Worm (Caenorhabditis elegans) whole organism, mixed stage, embryonic: ENCODE data around the gene Y41D4B.17.

ENCODE experiments used
- M03D4.4 ChIP-seq: sonication (generic microtip); optimal IDR thresholded peaks from 2 replicates; lab custom pipeline; 2017; ENCODE audit warnings: mild to moderate bottlenecking, missing genetic modification characterization, missing compliant biosample characterization
- blmp-1 ChIP-seq: fragments of 150-350 bp; optimal IDR thresholded peaks from 2 replicates; lab custom pipeline; 2014; ENCODE audit warnings: missing biosample characterization, missing genetic modification characterization
- ceh-43 ChIP-seq: fragments of 200-800 bp; sonication (Bioruptor generic); optimal IDR thresholded peaks from 2 replicates; lab custom pipeline; 2018; ENCODE audit warnings: mild to moderate bottlenecking, missing genetic modification characterization, moderate library complexity, missing compliant biosample characterization
- ceh-83 ChIP-seq: fragments of 200-800 bp; sonication (Bioruptor generic); optimal IDR thresholded peaks from 2 replicates; lab custom pipeline; 2018; ENCODE audit warnings: mild to moderate bottlenecking, missing genetic modification characterization, missing compliant biosample characterization
- ces-1 ChIP-seq: fragments of 150-350 bp; optimal IDR thresholded peaks from 2 replicates; lab custom pipeline; 2014; ENCODE audit warnings: missing biosample characterization, missing genetic modification reagents, missing genetic modification characterization
- cnd-1 ChIP-seq: fragments of 200-800 bp; sonication (Bioruptor generic); optimal IDR thresholded peaks from 2 replicates; lab custom pipeline; 2018; ENCODE audit warnings: mild to moderate bottlenecking, missing genetic modification characterization, missing compliant biosample characterization
- drap-1 ChIP-seq: fragments of 200-800 bp; sonication (Bioruptor generic); optimal IDR thresholded peaks from 3 replicates; lab custom pipeline; 2018; ENCODE audit warnings: mild to moderate bottlenecking, missing genetic modification characterization, missing compliant biosample characterization
- elt-1 ChIP-seq: sonication (generic microtip); optimal IDR thresholded peaks from 2 replicates; lab custom pipeline; 2017; ENCODE audit warnings: missing genetic modification characterization, mild to moderate bottlenecking, missing compliant biosample characterization, antibody characterized with exemption, moderate library complexity, borderline replicate concordance; ENCODE audit not compliant: insufficient read depth
- elt-3 ChIP-seq: fragments of 150-350 bp; optimal IDR thresholded peaks from 2 replicates; lab custom pipeline; 2014; ENCODE audit warnings: missing biosample characterization, missing genetic modification characterization
- flh-1 ChIP-seq: fragments of 200-800 bp; sonication (Bioruptor generic); optimal IDR thresholded peaks from 2 replicates; lab custom pipeline; 2018; ENCODE audit warnings: mild to moderate bottlenecking, missing genetic modification characterization, moderate library complexity, missing compliant biosample characterization
- ham-2 ChIP-seq: fragments of 200-800 bp; sonication (Bioruptor generic); optimal IDR thresholded peaks from 2 replicates; lab custom pipeline; 2018; ENCODE audit warnings: mild to moderate bottlenecking, missing genetic modification characterization, missing compliant biosample characterization
- hlh-1 ChIP-seq: fragments of 150-350 bp; optimal IDR thresholded peaks from 2 replicates; lab custom pipeline; 2014; ENCODE audit warnings: missing biosample characterization, missing genetic modification reagents, missing genetic modification characterization
- lin-13 ChIP-seq: fragments of 150-350 bp; optimal IDR thresholded peaks from 2 replicates; lab custom pipeline; 2014; ENCODE audit warnings: missing biosample characterization, missing genetic modification characterization
- lin-32 ChIP-seq: fragments of 200-800 bp; sonication (Bioruptor generic); optimal IDR thresholded peaks from 2 replicates; lab custom pipeline; 2018; ENCODE audit warnings: mild to moderate bottlenecking, missing genetic modification characterization, missing compliant biosample characterization
- lsy-2 ChIP-seq: fragments of 150-350 bp; optimal IDR thresholded peaks from 2 replicates; lab custom pipeline; 2014; ENCODE audit warnings: missing biosample characterization, missing genetic modification characterization
- mab-5 ChIP-seq: fragments of 150-350 bp; optimal IDR thresholded peaks from 2 replicates; lab custom pipeline; 2014; ENCODE audit warnings: missing biosample characterization, missing genetic modification characterization
- mep-1 ChIP-seq: fragments of 150-350 bp; optimal IDR thresholded peaks from 2 replicates; lab custom pipeline; 2017; ENCODE audit warnings: missing biosample characterization, missing genetic modification reagents, missing genetic modification characterization, inconsistent platforms
- mls-2 ChIP-seq: sonication (generic microtip); optimal IDR thresholded peaks from 2 replicates; lab custom pipeline; 2016; ENCODE audit warnings: mild to moderate bottlenecking, missing genetic modification characterization, moderate library complexity, missing compliant biosample characterization
- nhr-12 ChIP-seq: fragments of 150-350 bp; optimal IDR thresholded peaks from 2 replicates; lab custom pipeline; 2014; ENCODE audit warnings: missing biosample characterization, missing genetic modification characterization
- nhr-237 ChIP-seq: fragments of 150-350 bp; optimal IDR thresholded peaks from 2 replicates; lab custom pipeline; 2014; ENCODE audit warnings: missing biosample characterization, missing genetic modification characterization
- nhr-28 ChIP-seq: fragments of 150-350 bp; optimal IDR thresholded peaks from 2 replicates; lab custom pipeline; 2014; ENCODE audit warnings: missing biosample characterization, missing genetic modification characterization
- nhr-76 ChIP-seq: sonication (generic microtip); optimal IDR thresholded peaks from 2 replicates; lab custom pipeline; 2017; ENCODE audit warnings: missing biosample characterization, missing genetic modification characterization
- pha-4 ChIP-seq: fragments of 150-350 bp; optimal IDR thresholded peaks from 2 replicates; lab custom pipeline; 2018; ENCODE audit warnings: missing biosample characterization, missing genetic modification reagents, missing genetic modification characterization
- sem-2 ChIP-seq: fragments of 200-800 bp; sonication (Bioruptor generic); optimal IDR thresholded peaks from 2 replicates; lab custom pipeline; 2018; ENCODE audit warnings: mild to moderate bottlenecking, missing genetic modification characterization, missing compliant biosample characterization
- snpc-4 ChIP-seq: fragments of 150-350 bp; optimal IDR thresholded peaks from 2 replicates; lab custom pipeline; 2014; ENCODE audit warnings: missing biosample characterization, missing genetic modification characterization
- sptf-1 ChIP-seq: sonication (generic microtip); optimal IDR thresholded peaks from 2 replicates; lab custom pipeline; 2017; ENCODE audit warnings: mild to moderate bottlenecking, missing genetic modification characterization, moderate library complexity, missing compliant biosample characterization
- tbx-8 ChIP-seq: fragments of 200-800 bp; sonication (Bioruptor generic); optimal IDR thresholded peaks from 2 replicates; lab custom pipeline; 2018; ENCODE audit warnings: mild to moderate bottlenecking, missing genetic modification characterization, moderate library complexity, missing compliant biosample characterization
- unc-120 ChIP-seq: sonication (generic microtip); optimal IDR thresholded peaks from 2 replicates; lab custom pipeline; 2017; ENCODE audit warnings: missing genetic modification characterization, missing compliant biosample characterization; ENCODE audit not compliant: poor library complexity, severe bottlenecking
- unc-62 ChIP-seq: fragments of 150-350 bp; optimal IDR thresholded peaks from 2 replicates; lab custom pipeline; 2014; ENCODE audit warnings: missing biosample characterization, missing genetic modification reagents, missing genetic modification characterization
- zip-8 ChIP-seq: fragments of 150-350 bp; optimal IDR thresholded peaks from 2 replicates; lab custom pipeline; 2014; ENCODE audit warnings: missing biosample characterization, missing genetic modification characterization
- ztf-11 ChIP-seq: fragments of 150-350 bp; optimal IDR thresholded peaks from 2 replicates; lab custom pipeline; 2014; ENCODE audit warnings: missing biosample characterization, missing genetic modification characterization

The Y41D4B.17 gene

DNA sequence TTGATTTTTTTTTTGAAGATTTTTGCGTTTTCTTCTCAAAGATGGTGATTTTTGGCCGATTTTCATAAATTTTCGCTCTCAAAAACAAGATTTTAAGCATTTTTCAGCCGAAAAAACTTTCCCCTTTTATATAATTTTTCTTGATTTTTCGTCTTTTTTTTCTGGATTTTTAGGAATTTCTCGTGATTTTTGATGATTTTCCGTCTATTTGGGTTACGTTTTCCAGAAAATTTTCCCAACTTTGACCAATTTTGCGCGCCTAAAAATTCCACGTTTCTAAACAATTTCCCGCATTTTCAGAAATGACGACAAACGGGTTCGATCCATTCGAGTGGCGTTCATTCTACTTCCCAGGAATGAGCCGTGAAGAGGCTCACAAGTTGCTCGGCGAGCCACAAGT, 37.1 kb downstream of the Y41D4B.17 start, which contains the start of gene ced-2:
Gene ced-2, plus strand, starts transcription at position 301 of the 400 bp plus-strand sequence.
- TF ChIP-seq mep-1 (no peak), sptf-1 (tag; lab: Kevin White, UChicago) (no peak), snpc-4 (tag; lab: Kevin White, UChicago) (no peak), tbx-8 (GFP tag; lab: Kevin White, UChicago) (no peak), sem-2 (GFP tag; lab: Kevin White, UChicago) (no peak), ham-2 (GFP tag; lab: Kevin White, UChicago) (no peak), blmp-1 (no peak), zip-8 (tag; lab: Kevin White, UChicago) (no peak), unc-120 (tag; lab: Kevin White, UChicago) (no peak), mls-2 (tag; lab: Kevin White, UChicago) (no peak)

ce11 chrIV:1600784-1601183, 40.9 kb downstream of the Y41D4B.17 start:
- TF ChIP-seq nhr-28 (tag; lab: Kevin White, UChicago), result no peak
- TF ChIP-seq pha-4 (tag; lab: Kevin White, UChicago), result no peak
- no peak for TF ChIP-seq nhr-12 (tag; lab: Kevin White, UChicago)
- no peak for TF ChIP-seq unc-120 (tag; lab: Kevin White, UChicago)
- no peak for TF ChIP-seq sptf-1 (tag; lab: Kevin White, UChicago)
- no peak for TF ChIP-seq lin-13 (tag; lab: Kevin White, UChicago)
- TF ChIP-seq M03D4.4, result no peak
- no peak for TF ChIP-seq lin-32 (GFP tag; lab: Kevin White, UChicago)
- no peak for TF ChIP-seq ham-2 (GFP tag; lab: Kevin White, UChicago)
- TF ChIP-seq, all 35 proteins: peak for 0

DNA sequence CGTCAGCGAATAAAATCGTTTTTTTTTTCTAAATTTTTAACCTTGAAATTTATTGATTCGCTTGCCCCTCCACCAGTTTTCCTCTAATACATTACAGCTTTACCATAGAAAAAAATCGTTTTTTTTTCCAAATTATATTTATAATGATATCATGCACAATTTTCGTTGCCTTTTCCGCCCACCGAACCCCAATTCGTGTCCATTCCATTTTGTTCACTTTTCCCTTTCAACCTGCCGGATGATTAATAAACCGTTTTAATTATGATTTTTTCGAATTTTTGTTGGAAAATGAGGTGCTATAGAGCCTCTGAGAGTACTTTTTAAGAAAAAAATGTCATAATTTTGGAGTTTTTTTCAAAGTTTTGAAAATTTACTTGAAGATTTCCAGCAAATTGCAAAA, 41.5 kb downstream of the Y41D4B.17 start, which contains the start of gene set-23:
Gene set-23, plus strand, starts transcription at position 301 of the 400 bp plus-strand sequence.
- TF ChIP-seq ztf-11 (tag; lab: Kevin White, UChicago), result no peak
- TF ChIP-seq nhr-237 (tag; lab: Kevin White, UChicago), result no peak
- TF ChIP-seq drap-1 (GFP tag; lab: Kevin White, UChicago), result no peak
- TF ChIP-seq ces-1 (GFP tag; lab: Kevin White, UChicago), result no peak
- TF ChIP-seq lsy-2 (tag; lab: Kevin White, UChicago), result no peak
- TF ChIP-seq ceh-43 (GFP tag; lab: Kevin White, UChicago), result no peak
- no peak for TF ChIP-seq ceh-83 (GFP tag; lab: Kevin White, UChicago)
- no peak for TF ChIP-seq M03D4.4
- TF ChIP-seq flh-1 (GFP tag; lab: Kevin White, UChicago), result no peak
- TF ChIP-seq nhr-28 (tag; lab: Kevin White, UChicago), result no peak
- no peak for TF ChIP-seq lin-32 (GFP tag; lab: Kevin White, UChicago)
- no peak for TF ChIP-seq pha-4 (tag; lab: Kevin White, UChicago)
- no peak for TF ChIP-seq elt-3
- TF ChIP-seq zip-8 (tag; lab: Kevin White, UChicago), result no peak
- no peak for TF ChIP-seq cnd-1 (tag; lab: Kevin White, UChicago)
- TF ChIP-seq nhr-12 (tag; lab: Kevin White, UChicago), result no peak
- TF ChIP-seq unc-62 (GFP tag; lab: Kevin White, UChicago), result no peak
- TF ChIP-seq blmp-1, result no peak
- no peak for TF ChIP-seq nhr-76

ce11 chrIV:1602936-1603457, 43.1 kb downstream of the Y41D4B.17 start:
- TF ChIP-seq unc-120 (tag; lab: Kevin White, UChicago), result no peak
- TF ChIP-seq hlh-1, result no peak
- no peak for TF ChIP-seq sptf-1 (tag; lab: Kevin White, UChicago)
- no peak for TF ChIP-seq mab-5 (tag; lab: Kevin White, UChicago)
- TF ChIP-seq ces-1 (GFP tag; lab: Kevin White, UChicago), result no peak
- TF ChIP-seq nhr-28 (tag; lab: Kevin White, UChicago), result no peak
- TF ChIP-seq nhr-237 (tag; lab: Kevin White, UChicago), result no peak
- TF ChIP-seq mep-1, result no peak
- no peak for TF ChIP-seq nhr-76
- TF ChIP-seq sem-2 (GFP tag; lab: Kevin White, UChicago), result no peak
- TF ChIP-seq elt-1, result no peak
- TF ChIP-seq drap-1 (GFP tag; lab: Kevin White, UChicago), result no peak
- no peak for TF ChIP-seq cnd-1 (tag; lab: Kevin White, UChicago)
- TF ChIP-seq tbx-8 (GFP tag; lab: Kevin White, UChicago), result no peak
- TF ChIP-seq lin-13 (tag; lab: Kevin White, UChicago), result no peak
- no peak for TF ChIP-seq lin-32 (GFP tag; lab: Kevin White, UChicago)
- TF ChIP-seq, all 35 proteins: peak for 0
